Worm (Caenorhabditis elegans) whole organism, L1 larva: Measurements from ENCODE around the gene alh-6.

ENCODE experiments used
- alr-1 ChIP-seq: fragments of 200-800 bp; sonication (Bioruptor generic); optimal IDR thresholded peaks from 2 replicates; lab custom pipeline; 2018; ENCODE audit warnings: borderline replicate concordance, mild to moderate bottlenecking, missing genetic modification characterization, missing compliant biosample characterization
- ets-5 ChIP-seq: fragments of 200-800 bp; sonication (Bioruptor generic); IDR thresholded peaks from 2 replicates; pipeline ENCODE4 v1.3.6; 2022; ENCODE audit warnings: missing genetic modification characterization, missing compliant biosample characterization
- lin-15B ChIP-seq: fragments of 150-350 bp; sonication (generic microtip); optimal IDR thresholded peaks from 3 replicates; lab custom pipeline; 2014; ENCODE audit warnings: missing biosample characterization, missing genetic modification characterization
- mef-2 ChIP-seq: fragments of 150-350 bp; optimal IDR thresholded peaks from 2 replicates; lab custom pipeline; 2014; ENCODE audit warnings: missing biosample characterization, missing genetic modification characterization
- pag-3 ChIP-seq: sonication (generic microtip); optimal IDR thresholded peaks from 2 replicates; lab custom pipeline; 2017; ENCODE audit warnings: missing genetic modification characterization, mild to moderate bottlenecking, missing compliant biosample characterization, antibody characterized with exemption, borderline replicate concordance; ENCODE audit not compliant: insufficient read depth
- tbx-2 ChIP-seq: sonication (generic microtip); optimal IDR thresholded peaks from 2 replicates; lab custom pipeline; 2016; ENCODE audit warnings: missing genetic modification characterization, missing compliant biosample characterization

DNA sequence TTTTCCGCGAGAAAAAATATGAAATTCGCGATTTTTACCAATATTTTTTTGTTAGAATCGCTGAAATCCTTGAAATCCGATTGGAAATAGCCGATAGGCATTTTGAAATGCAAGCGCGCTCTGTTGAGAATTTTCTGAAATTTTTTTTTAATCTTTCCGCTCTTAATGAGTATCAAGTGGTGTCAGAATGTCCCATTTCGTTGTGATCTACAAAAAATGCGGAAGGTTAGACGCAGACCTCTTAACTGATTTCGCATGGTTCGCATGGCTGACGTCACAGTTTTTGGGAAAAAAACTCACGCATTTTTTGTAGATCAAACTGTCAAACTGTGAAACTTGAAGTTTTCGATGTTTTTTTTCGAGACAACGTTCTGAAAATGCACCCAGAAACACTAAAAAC lies 38.1 kb downstream of the alh-6 start, which contains the start of gene srw-66:
- no peak for TF ChIP-seq pag-3 (tag; lab: Kevin White, UChicago)
- TF ChIP-seq lin-15B (tag; lab: Kevin White, UChicago), result no peak
- no peak for TF ChIP-seq tbx-2 (tag; lab: Kevin White, UChicago)
- no peak for TF ChIP-seq ets-5 (GFP tag; lab: Robert Waterston, UW)
- TF ChIP-seq alr-1, result no peak
- no peak for TF ChIP-seq mef-2 (tag; lab: Kevin White, UChicago)
